Fruit fly (Drosophila melanogaster) whole organism, prepupa: Measurements from ENCODE around the gene EloB.

Experiments
- Blimp-1 ChIP-seq: fragments of 200-800 bp; sonication (Bioruptor generic); optimal IDR thresholded peaks from 3 replicates; lab custom pipeline; 2017; ENCODE audit warnings: missing biosample characterization, missing genetic modification characterization, mild to moderate bottlenecking, moderate library complexity, missing genetic modification reagents
- CG10631 ChIP-seq: fragments of 200-800 bp; sonication (Bioruptor generic); optimal IDR thresholded peaks from 2 replicates; lab custom pipeline; 2016; ENCODE audit warnings: missing biosample characterization, missing genetic modification characterization
- CG11762 ChIP-seq: fragments of 200-800 bp; sonication (Bioruptor generic); optimal IDR thresholded peaks from 3 replicates; lab custom pipeline; 2016; ENCODE audit warnings: missing biosample characterization, missing genetic modification characterization; ENCODE audit not compliant: insufficient read depth
- CG11902 ChIP-seq: fragments of 200-800 bp; sonication (Bioruptor generic); optimal IDR thresholded peaks from 3 replicates; lab custom pipeline; 2016; ENCODE audit warnings: missing biosample characterization, missing genetic modification characterization
- CG15336 ChIP-seq: fragments of 200-800 bp; sonication (Bioruptor generic); IDR thresholded peaks from 2 replicates; pipeline ENCODE4 v1.3.6; 2022; ENCODE audit warnings: missing biosample characterization, missing genetic modification characterization
- CG1621 ChIP-seq: fragments of 200-800 bp; sonication (Bioruptor generic); optimal IDR thresholded peaks from 3 replicates; lab custom pipeline; 2018; ENCODE audit warnings: missing biosample characterization, mild to moderate bottlenecking, missing genetic modification characterization
- CG31627 ChIP-seq: fragments of 200-800 bp; sonication (Bioruptor generic); optimal IDR thresholded peaks from 3 replicates; lab custom pipeline; 2016; ENCODE audit warnings: missing biosample characterization, missing genetic modification characterization
- CG32006 ChIP-seq: fragments of 200-800 bp; sonication (Bioruptor generic); optimal IDR thresholded peaks from 3 replicates; lab custom pipeline; 2017; ENCODE audit warnings: missing biosample characterization, mild to moderate bottlenecking, missing genetic modification characterization
- CG3919 ChIP-seq: fragments of 200-800 bp; sonication (Bioruptor generic); optimal IDR thresholded peaks from 3 replicates; lab custom pipeline; 2016; ENCODE audit warnings: missing biosample characterization, missing genetic modification characterization
- CG6163 ChIP-seq: fragments of 200-800 bp; sonication (Bioruptor generic); IDR thresholded peaks from 3 replicates; pipeline ENCODE4 v1.3.6; 2022; ENCODE audit warnings: missing biosample characterization, missing genetic modification characterization
- CG6808 ChIP-seq: fragments of 200-800 bp; sonication (Bioruptor generic); optimal IDR thresholded peaks from 3 replicates; lab custom pipeline; 2017; ENCODE audit warnings: missing biosample characterization, missing genetic modification characterization, mild to moderate bottlenecking, moderate library complexity, missing genetic modification reagents
- CG7368 ChIP-seq: fragments of 200-800 bp; sonication (Bioruptor generic); optimal IDR thresholded peaks from 3 replicates; lab custom pipeline; 2016; ENCODE audit warnings: missing biosample characterization, missing genetic modification characterization
- CG8119 ChIP-seq: fragments of 200-800 bp; sonication (Bioruptor generic); IDR thresholded peaks from 3 replicates; pipeline ENCODE4 v1.3.6; 2022; ENCODE audit warnings: missing biosample characterization, missing genetic modification characterization
- CG8319 ChIP-seq: fragments of 200-800 bp; sonication (Bioruptor generic); optimal IDR thresholded peaks from 3 replicates; lab custom pipeline; 2016; ENCODE audit warnings: missing biosample characterization, missing genetic modification characterization
- CG8632 ChIP-seq: fragments of 200-800 bp; sonication (Bioruptor generic); optimal IDR thresholded peaks from 3 replicates; lab custom pipeline; 2016; ENCODE audit warnings: missing biosample characterization, missing genetic modification characterization
- Eip78C ChIP-seq: fragments of 200-800 bp; sonication (Bioruptor generic); peaks from one replicate; lab custom pipeline; 2016; ENCODE audit warnings: missing biosample characterization, missing genetic modification characterization
- Gug ChIP-seq: fragments of 200-800 bp; sonication (Bioruptor generic); IDR thresholded peaks from 2 replicates; pipeline ENCODE4 v1.3.6; 2022; ENCODE audit warnings: missing biosample characterization, missing genetic modification characterization
- Hr38 ChIP-seq: sonication (Bioruptor generic); optimal IDR thresholded peaks from 2 replicates; lab custom pipeline; 2016; ENCODE audit warnings: missing biosample characterization, missing genetic modification characterization
- Sox14 ChIP-seq: fragments of 200-800 bp; sonication (Bioruptor generic); optimal IDR thresholded peaks from 3 replicates; lab custom pipeline; 2016; ENCODE audit warnings: missing biosample characterization, missing genetic modification characterization
- Sox15 ChIP-seq: fragments of 200-800 bp; sonication (Bioruptor generic); optimal IDR thresholded peaks from 3 replicates; lab custom pipeline; 2016; ENCODE audit warnings: missing biosample characterization, missing genetic modification characterization
- achi ChIP-seq: fragments of 200-800 bp; sonication (Bioruptor generic); optimal IDR thresholded peaks from 3 replicates; lab custom pipeline; 2016; ENCODE audit warnings: missing biosample characterization, missing genetic modification characterization
- acj6 ChIP-seq: fragments of 200-800 bp; sonication (Bioruptor generic); optimal IDR thresholded peaks from 3 replicates; lab custom pipeline; 2016; ENCODE audit warnings: missing biosample characterization, missing genetic modification characterization
- cyc ChIP-seq: fragments of 200-800 bp; sonication (Bioruptor generic); optimal IDR thresholded peaks from 3 replicates; lab custom pipeline; 2016; ENCODE audit warnings: missing biosample characterization, missing genetic modification characterization
- dsx ChIP-seq: fragments of 200-800 bp; optimal IDR thresholded peaks from 3 replicates; lab custom pipeline; 2019; ENCODE audit warnings: missing biosample characterization, mild to moderate bottlenecking, missing genetic modification characterization, moderate library complexity; ENCODE audit not compliant: poor library complexity, severe bottlenecking
- esn ChIP-seq: fragments of 200-800 bp; sonication (Bioruptor generic); optimal IDR thresholded peaks from 2 replicates; lab custom pipeline; 2016; ENCODE audit warnings: missing biosample characterization, mild to moderate bottlenecking, missing genetic modification characterization, moderate library complexity
- fd59A ChIP-seq: fragments of 200-800 bp; sonication (Bioruptor generic); optimal IDR thresholded peaks from 2 replicates; lab custom pipeline; 2017; ENCODE audit warnings: missing biosample characterization, mild to moderate bottlenecking, missing genetic modification characterization, missing genetic modification reagents
- fkh ChIP-seq: fragments of 200-800 bp; sonication (Bioruptor generic); optimal IDR thresholded peaks from 3 replicates; lab custom pipeline; 2017; ENCODE audit warnings: missing biosample characterization, mild to moderate bottlenecking, missing genetic modification characterization, moderate library complexity
- lz ChIP-seq: fragments of 200-800 bp; sonication (Bioruptor generic); optimal IDR thresholded peaks from 3 replicates; lab custom pipeline; 2016; ENCODE audit warnings: missing biosample characterization, missing genetic modification characterization
- pdm3 ChIP-seq: fragments of 200-800 bp; sonication (Bioruptor generic); optimal IDR thresholded peaks from 3 replicates; lab custom pipeline; 2016; ENCODE audit warnings: missing biosample characterization, missing genetic modification characterization
- spab ChIP-seq: fragments of 200-800 bp; sonication (Bioruptor generic); optimal IDR thresholded peaks from 2 replicates; lab custom pipeline; 2017; ENCODE audit warnings: missing biosample characterization, mild to moderate bottlenecking, missing genetic modification characterization, missing genetic modification reagents
- svp ChIP-seq: fragments of 200-800 bp; sonication (Bioruptor generic); peaks from one replicate; lab custom pipeline; 2016; ENCODE audit warnings: missing biosample characterization, missing genetic modification characterization
- vri ChIP-seq: fragments of 200-800 bp; sonication (Bioruptor generic); optimal IDR thresholded peaks from 3 replicates; lab custom pipeline; 2016; ENCODE audit warnings: missing biosample characterization, mild to moderate bottlenecking, missing genetic modification characterization

The EloB gene

dm6 chr3R:20542283-20543144 is 37.1 kb downstream of the EloB start:
- TF ChIP-seq Hr38, result no peak
- no peak for TF ChIP-seq acj6 (GFP tag; lab: Kevin White, UChicago)
- no peak for TF ChIP-seq CG7368 (GFP tag; lab: Kevin White, UChicago)
- no peak for TF ChIP-seq Gug (GFP tag; lab: Robert Waterston, UW)
- peak; percentile 32 for TF ChIP-seq CG1621 (tag; lab: Kevin White, UChicago)
- peak; percentile 12 for TF ChIP-seq esn (GFP tag; lab: Kevin White, UChicago)
- no peak for TF ChIP-seq CG8319 (GFP tag; lab: Kevin White, UChicago)
- TF ChIP-seq CG32006 (GFP tag; lab: Kevin White, UChicago), result no peak
- TF ChIP-seq CG8632 (GFP tag; lab: Kevin White, UChicago), result no peak
- TF ChIP-seq Blimp-1 (GFP tag; lab: Kevin White, UChicago), result no peak
- 0 out of 2 replicates have a peak, but pooled peaks have one; percentile 19 for TF ChIP-seq CG15336 (GFP tag; lab: Robert Waterston, UW)
- no peak for TF ChIP-seq lz
- no peak for TF ChIP-seq spab (GFP tag; lab: Kevin White, UChicago)
- no peak for TF ChIP-seq fd59A
- no peak for TF ChIP-seq pdm3 (GFP tag; lab: Kevin White, UChicago)
- no peak for TF ChIP-seq achi (GFP tag; lab: Kevin White, UChicago)
- TF ChIP-seq cyc (GFP tag; lab: Kevin White, UChicago), result no peak
- peak; percentile 41 for TF ChIP-seq svp (GFP tag; lab: Kevin White, UChicago)
- TF ChIP-seq Sox14 (GFP tag; lab: Kevin White, UChicago), result no peak
- no peak for TF ChIP-seq CG8119 (GFP tag; lab: Robert Waterston, UW)
- peak; percentile 70 for TF ChIP-seq Eip78C (GFP tag; lab: Kevin White, UChicago)
- TF ChIP-seq dsx (GFP tag; lab: Kevin White, UChicago), result no peak
- TF ChIP-seq CG11762 (GFP tag; lab: Kevin White, UChicago), result no peak
- TF ChIP-seq Sox15 (GFP tag; lab: Kevin White, UChicago), result no peak
- TF ChIP-seq CG6808 (GFP tag; lab: Kevin White, UChicago), result no peak
- peak; percentile 76 for TF ChIP-seq fkh (GFP tag; lab: Kevin White, UChicago)
- no peak for TF ChIP-seq CG11902 (GFP tag; lab: Kevin White, UChicago)
- TF ChIP-seq CG6163, result 0 out of 3 replicates have a peak, but pooled peaks have one; percentile 8
- no peak for TF ChIP-seq CG31627 (GFP tag; lab: Kevin White, UChicago)

- TF ChIP-seq CG3919 (GFP tag; lab: Kevin White, UChicago), result peak; percentile 16
- TF ChIP-seq svp (GFP tag; lab: Kevin White, UChicago), result peak; percentile 88
- TF ChIP-seq CG10631 (GFP tag; lab: Kevin White, UChicago), result no peak
- TF ChIP-seq vri (GFP tag; lab: Kevin White, UChicago), result peak; percentile 29
- peak; percentile 69 for TF ChIP-seq Eip78C (GFP tag; lab: Kevin White, UChicago)
These were observed 45.1 kb downstream of the EloB start, which contains the start of the genes MtnE and MtnD for dm6 chr3R:20534575-20534974. MtnE (minus strand) TSS chr3R:20534704. MtnD (plus strand) TSS chr3R:20534962.
